Fruit fly (Drosophila melanogaster) whole organism, adult: ENCODE measurements around the gene CG10646.

Source experiments
- CG12768 ChIP-seq: fragments of 200-800 bp; sonication (Bioruptor generic); optimal IDR thresholded peaks from 2 replicates; lab custom pipeline; 2017; ENCODE audit warnings: missing biosample characterization, missing genetic modification characterization, mild to moderate bottlenecking, moderate library complexity, missing genetic modification reagents
- CG33017 ChIP-seq: fragments of 200-800 bp; sonication (Bioruptor generic); optimal IDR thresholded peaks from 2 replicates; lab custom pipeline; 2018; ENCODE audit warnings: missing biosample characterization, mild to moderate bottlenecking, missing genetic modification characterization, moderate library complexity
- CG7045 ChIP-seq: fragments of 200-800 bp; sonication (Bioruptor generic); optimal IDR thresholded peaks from 2 replicates; lab custom pipeline; 2017; ENCODE audit warnings: missing biosample characterization, mild to moderate bottlenecking, missing genetic modification characterization
- CG7101 ChIP-seq: fragments of 200-800 bp; sonication (Bioruptor generic); optimal IDR thresholded peaks from 2 replicates; lab custom pipeline; 2018; ENCODE audit warnings: missing biosample characterization, mild to moderate bottlenecking, missing genetic modification characterization, moderate library complexity
- Clk ChIP-seq: fragments of 200-800 bp; sonication (Bioruptor generic); optimal IDR thresholded peaks from 2 replicates; lab custom pipeline; 2017; ENCODE audit warnings: missing biosample characterization, missing genetic modification characterization
- Crg-1 ChIP-seq: fragments of 200-800 bp; sonication (Bioruptor generic); optimal IDR thresholded peaks from 2 replicates; lab custom pipeline; 2016; ENCODE audit warnings: missing biosample characterization, missing genetic modification characterization
- Hr96 ChIP-seq: fragments of 200-800 bp; sonication (Bioruptor generic); optimal IDR thresholded peaks from 2 replicates; lab custom pipeline; 2016; ENCODE audit warnings: missing biosample characterization, missing genetic modification characterization
- Mnt ChIP-seq: fragments of 200-800 bp; sonication (Bioruptor generic); optimal IDR thresholded peaks from 2 replicates; lab custom pipeline; 2016; ENCODE audit warnings: missing biosample characterization, mild to moderate bottlenecking, missing genetic modification characterization
- bab1 ChIP-seq: fragments of 200-800 bp; sonication (Bioruptor generic); optimal IDR thresholded peaks from 3 replicates; lab custom pipeline; 2019; ENCODE audit warnings: missing biosample characterization, mild to moderate bottlenecking, missing genetic modification characterization, moderate library complexity
- cic ChIP-seq: fragments of 200-800 bp; sonication (Bioruptor generic); optimal IDR thresholded peaks from 2 replicates; lab custom pipeline; 2017; ENCODE audit warnings: missing biosample characterization, mild to moderate bottlenecking, missing genetic modification characterization, moderate library complexity
- kay ChIP-seq: fragments of 200-800 bp; sonication (Bioruptor generic); peaks from one replicate; lab custom pipeline; 2016; ENCODE audit warnings: missing biosample characterization, missing genetic modification characterization, borderline replicate concordance
- ovo ChIP-seq: fragments of 200-800 bp; sonication (Bioruptor generic); optimal IDR thresholded peaks from 2 replicates; lab custom pipeline; 2016; ENCODE audit warnings: missing biosample characterization, missing genetic modification characterization
- pad ChIP-seq: fragments of 200-800 bp; sonication (Bioruptor generic); optimal IDR thresholded peaks from 3 replicates; lab custom pipeline; 2017; ENCODE audit warnings: missing biosample characterization, missing genetic modification characterization, mild to moderate bottlenecking, moderate library complexity, missing genetic modification reagents
- tj ChIP-seq: fragments of 200-800 bp; sonication (Bioruptor generic); optimal IDR thresholded peaks from 3 replicates; lab custom pipeline; 2017; ENCODE audit warnings: missing biosample characterization, mild to moderate bottlenecking, missing genetic modification characterization, moderate library complexity

DNA sequence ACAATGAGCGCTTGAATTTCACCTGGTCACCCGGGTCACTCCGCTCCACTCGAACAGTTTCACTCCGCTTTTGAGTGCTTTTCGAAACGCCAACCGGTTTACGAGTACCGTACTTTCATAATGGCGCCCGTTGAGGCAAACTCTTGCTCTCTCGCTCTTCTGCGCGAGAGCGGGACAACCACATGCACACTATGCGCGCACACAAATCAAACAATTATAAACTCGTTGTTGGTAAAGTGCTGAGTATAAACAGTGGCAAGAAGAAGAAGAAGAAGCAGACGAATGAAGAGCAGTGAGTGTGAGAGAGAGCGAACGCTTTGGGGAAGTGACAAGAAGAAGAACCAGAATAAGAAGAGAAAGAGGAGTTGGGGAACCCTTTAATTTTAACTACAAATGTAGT is 35.7 kb downstream of the CG10646 start, which contains the start of gene eyg:
- TF ChIP-seq CG7045 (GFP tag; lab: Kevin White, UChicago) (no peak), kay (GFP tag; lab: Kevin White, UChicago) (no peak), Clk (GFP tag; lab: Kevin White, UChicago) (no peak), CG12768 (no peak), pad (peak; percentile 79), CG7101 (tag; lab: Kevin White, UChicago) (no peak), ovo (GFP tag; lab: Kevin White, UChicago) (peak; percentile 52), Crg-1 (GFP tag; lab: Kevin White, UChicago) (no peak), tj (GFP tag; lab: Kevin White, UChicago) (peak; percentile 72), bab1 (GFP tag; lab: Kevin White, UChicago) (no peak), cic (GFP tag; lab: Kevin White, UChicago) (no peak), Hr96 (GFP tag; lab: Kevin White, UChicago) (no peak), Mnt (peak; percentile 2), CG33017 (tag; lab: Kevin White, UChicago) (no peak)
